Worm (Caenorhabditis elegans) whole organism, L4 larva: Measurements from ENCODE around the gene rpap-3.

ENCODE experiments used
- fkh-10 ChIP-seq: fragments of 150-350 bp; optimal IDR thresholded peaks from 2 replicates; lab custom pipeline; 2014; ENCODE audit warnings: missing biosample characterization, missing genetic modification reagents, missing genetic modification characterization
- snpc-1.2 ChIP-seq: fragments of 200-800 bp; sonication (Bioruptor generic); IDR thresholded peaks from 2 replicates; pipeline ENCODE4 v1.3.6; 2022; ENCODE audit warnings: missing genetic modification reagents, missing genetic modification characterization, missing compliant biosample characterization
- snpc-4 ChIP-seq: fragments of 150-350 bp; optimal IDR thresholded peaks from 2 replicates; lab custom pipeline; 2014; ENCODE audit warnings: missing biosample characterization, missing genetic modification characterization

DNA sequence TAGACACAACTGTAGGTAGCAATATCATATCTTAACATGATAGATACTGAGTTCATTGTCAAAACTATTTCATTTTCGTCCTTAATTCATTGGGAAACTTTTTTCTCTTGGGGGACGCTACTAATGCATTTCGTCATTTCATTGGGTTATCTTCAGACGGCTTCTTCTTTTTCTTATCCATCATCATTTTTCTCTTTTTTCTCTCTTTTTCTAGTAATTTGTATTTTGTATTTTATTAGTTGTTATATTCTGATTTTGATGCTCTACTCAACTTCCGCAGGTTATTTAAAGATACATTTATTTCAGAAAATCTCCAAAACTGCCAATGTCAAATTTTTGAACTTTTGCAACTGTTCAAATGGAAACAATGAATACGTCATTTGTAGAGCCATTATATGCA is 35.2 kb downstream of the rpap-3 start, which contains the start of gene npr-35:
- TF ChIP-seq snpc-4: no peak
- no peak for TF ChIP-seq snpc-1.2 (GFP tag; lab: Robert Waterston, UW)
- TF ChIP-seq fkh-10 (GFP tag; lab: Kevin White, UChicago): no peak
